Worm (Caenorhabditis elegans): ENCODE measurements around the gene M110.10.
A peak's percentile ranks its signal among the peaks of the same experiment; 100 is the strongest.

M110.10 gene

ce11 chrII:8222309-8223065 is 8.2 kb upstream of the M110.10 start, which contains the start of gene dab-1 (continued):
- TF ChIP-seq B0019.2 (GFP tag; conservative IDR thresholded peaks at IDR 0.05) (no peak), sea-2 (GFP tag; IDR thresholded peaks at IDR 0.05) (no peak), lag-1 (GFP tag; IDR thresholded peaks at IDR 0.05) (no peak), rpc-1 (optimal IDR thresholded peaks at IDR 0.05) (no peak), rpc-1 (tag; optimal IDR thresholded peaks at IDR 0.05) (no peak), ceh-91 (GFP tag; IDR thresholded peaks at IDR 0.05) (0 out of 2 replicates have a peak, but pooled peaks have one; percentile 14), ceh-79 (tag; optimal IDR thresholded peaks at IDR 0.05) (no peak), somi-1 (GFP tag; optimal IDR thresholded peaks at IDR 0.05) (no peak), cebp-1 (GFP tag; IDR thresholded peaks at IDR 0.05) (no peak), cebp-1 (tag; optimal IDR thresholded peaks at IDR 0.05) (peak; percentile 4), hsf-1 (GFP tag; IDR thresholded peaks at IDR 0.05) (no peak), ceh-58 (GFP tag; IDR thresholded peaks at IDR 0.05) (no peak), lin-54 (GFP tag; optimal IDR thresholded peaks at IDR 0.05) (peak; percentile 43), dpff-1 (tag; optimal IDR thresholded peaks at IDR 0.05) (no peak), mel-28 (tag; optimal IDR thresholded peaks at IDR 0.05; ENCODE audit: borderline replicate concordance) (no peak), lin-26 (GFP tag; IDR thresholded peaks at IDR 0.05) (no peak), Y79H2A.3 (GFP tag; conservative IDR thresholded peaks at IDR 0.05) (no peak), zfh-2 (GFP tag; conservative IDR thresholded peaks at IDR 0.05) (no peak), xnd-1 (tag; optimal IDR thresholded peaks at IDR 0.05) (peak; percentile 79), hrde-1 (tag; optimal IDR thresholded peaks at IDR 0.05; ENCODE audit: borderline replicate concordance) (peak; percentile 42), ztf-22 (GFP tag; optimal IDR thresholded peaks at IDR 0.05) (no peak), repo-1 (tag; optimal IDR thresholded peaks at IDR 0.05) (no peak), pbrm-1 (GFP tag; IDR thresholded peaks at IDR 0.05) (no peak), madf-8 (GFP tag; conservative IDR thresholded peaks at IDR 0.05) (peak; percentile 83), ceh-40 (GFP tag; IDR thresholded peaks at IDR 0.05) (no peak), lsy-27 (tag; optimal IDR thresholded peaks at IDR 0.05; ENCODE audit: borderline replicate concordance, insufficient read depth) (no peak), F23B12.7 (tag; optimal IDR thresholded peaks at IDR 0.05; ENCODE audit: insufficient read depth) (peak; percentile 5), ekl-4 (GFP tag; IDR thresholded peaks at IDR 0.05) (no peak), athp-1 (tag; optimal IDR thresholded peaks at IDR 0.05) (no peak)

ce11 chrII:8220267-8220666 is 6.0 kb upstream of the M110.10 start:
- no peak for TF ChIP-seq gei-17 (GFP tag; optimal IDR thresholded peaks at IDR 0.05)
- TF ChIP-seq nhr-27 (tag; optimal IDR thresholded peaks at IDR 0.05) = no peak
- TF ChIP-seq akir-1 (GFP tag; optimal IDR thresholded peaks at IDR 0.05) = no peak
- no peak for TF ChIP-seq D2030.7 (GFP tag; IDR thresholded peaks at IDR 0.05)
- no peak for TF ChIP-seq let-526 (GFP tag; IDR thresholded peaks at IDR 0.05)
- TF ChIP-seq Y79H2A.3 (GFP tag; conservative IDR thresholded peaks at IDR 0.05) = no peak
- no peak for TF ChIP-seq ztf-26 (tag; optimal IDR thresholded peaks at IDR 0.05)
- TF ChIP-seq fkh-3 (tag; optimal IDR thresholded peaks at IDR 0.05) = no peak
- TF ChIP-seq aptf-3 (GFP tag; IDR thresholded peaks at IDR 0.05) = no peak

- TF ChIP-seq nfya-2 (GFP tag; IDR thresholded peaks at IDR 0.05) = no peak
Observed at ce11 chrII:8218266-8218665, 4.0 kb upstream of the M110.10 start.

All from whole organism, young adult.